Worm (Caenorhabditis elegans) whole organism, young adult: ENCODE measurements around the gene smrc-1.

ENCODE experiments used
- B0019.2 ChIP-seq: fragments of 200-800 bp; sonication (Bioruptor generic); conservative IDR thresholded peaks from 2 replicates; pipeline ENCODE4 v1.3.6; 2022; ENCODE audit warnings: missing genetic modification reagents, missing genetic modification characterization, missing compliant biosample characterization
- B0261.1 ChIP-seq: sonication (generic microtip); optimal IDR thresholded peaks from 2 replicates; lab custom pipeline; 2016; ENCODE audit warnings: mild to moderate bottlenecking, missing genetic modification characterization, moderate library complexity, missing compliant biosample characterization
- B0336.3 ChIP-seq: fragments of 200-800 bp; sonication (Bioruptor generic); IDR thresholded peaks from 2 replicates; pipeline ENCODE4 v1.3.6; 2022; ENCODE audit warnings: missing genetic modification characterization, missing compliant biosample characterization
- F57C9.4 ChIP-seq: sonication (generic microtip); optimal IDR thresholded peaks from 2 replicates; lab custom pipeline; 2017; ENCODE audit warnings: mild to moderate bottlenecking, missing genetic modification characterization, missing compliant biosample characterization
- T07F8.4 ChIP-seq: sonication (generic microtip); optimal IDR thresholded peaks from 2 replicates; lab custom pipeline; 2016; ENCODE audit warnings: mild to moderate bottlenecking, missing genetic modification characterization, moderate library complexity, missing compliant biosample characterization
- T26A5.8 ChIP-seq: sonication (generic microtip); optimal IDR thresholded peaks from 2 replicates; lab custom pipeline; 2016; ENCODE audit warnings: missing genetic modification characterization, missing compliant biosample characterization
- Y53F4B.3 ChIP-seq: fragments of 200-800 bp; sonication (Bioruptor generic); IDR thresholded peaks from 2 replicates; pipeline ENCODE4 v1.3.6; 2022; ENCODE audit warnings: missing genetic modification reagents, missing genetic modification characterization, missing compliant biosample characterization
- Y56A3A.18 ChIP-seq: fragments of 200-800 bp; sonication (Bioruptor generic); IDR thresholded peaks from 2 replicates; pipeline ENCODE4 v1.3.6; 2022; ENCODE audit warnings: missing genetic modification reagents, missing genetic modification characterization, missing compliant biosample characterization
- Y79H2A.3 ChIP-seq: fragments of 200-800 bp; sonication (Bioruptor generic); conservative IDR thresholded peaks from 2 replicates; pipeline ENCODE4 v1.3.6; 2022; ENCODE audit warnings: missing genetic modification reagents, missing genetic modification characterization, missing compliant biosample characterization
- ZK185.1 ChIP-seq: sonication (generic microtip); optimal IDR thresholded peaks from 2 replicates; lab custom pipeline; 2016; ENCODE audit warnings: mild to moderate bottlenecking, missing genetic modification characterization, missing compliant biosample characterization; ENCODE audit not compliant: poor library complexity, severe bottlenecking
- akir-1 ChIP-seq: fragments of 200-800 bp; sonication (Bioruptor generic); optimal IDR thresholded peaks from 2 replicates; lab custom pipeline; 2018; ENCODE audit warnings: mild to moderate bottlenecking, missing genetic modification characterization, moderate library complexity, missing compliant biosample characterization
- ama-1 ChIP-seq, 3 experiments: fragments of 150-350 bp in 1 of 3; sonication (generic microtip) in 2 of 3; optimal IDR thresholded peaks; 2 replicates each; lab custom pipeline; 2014 to 2018; ENCODE audit warnings: missing biosample characterization in 2 of 3, missing genetic modification characterization in 2 of 3, missing genetic modification reagents in 2 of 3
- aptf-3 ChIP-seq: fragments of 200-800 bp; sonication (Bioruptor generic); IDR thresholded peaks from 2 replicates; pipeline ENCODE4 v1.3.6; 2022; ENCODE audit warnings: missing genetic modification characterization, missing compliant biosample characterization
- athp-1 ChIP-seq: sonication (generic microtip); optimal IDR thresholded peaks from 2 replicates; lab custom pipeline; 2017; ENCODE audit warnings: mild to moderate bottlenecking, missing genetic modification characterization, missing compliant biosample characterization
- attf-3 ChIP-seq: fragments of 200-800 bp; sonication (Bioruptor generic); conservative IDR thresholded peaks from 2 replicates; pipeline ENCODE4 v1.3.6; 2022; ENCODE audit warnings: missing genetic modification reagents, missing genetic modification characterization, missing compliant biosample characterization
- attf-5 ChIP-seq: fragments of 200-800 bp; sonication (Bioruptor generic); optimal IDR thresholded peaks from 2 replicates; lab custom pipeline; 2018; ENCODE audit warnings: mild to moderate bottlenecking, missing genetic modification characterization, missing compliant biosample characterization
- attf-6 ChIP-seq: fragments of 200-800 bp; sonication (Bioruptor generic); IDR thresholded peaks from 2 replicates; pipeline ENCODE4 v1.3.6; 2022; ENCODE audit warnings: missing genetic modification reagents, missing genetic modification characterization, missing compliant biosample characterization
- cebp-1 ChIP-seq, 2 experiments: fragments of 200-800 bp in 1 of 2; sonication (Bioruptor generic) in 1 of 2; sonication (generic microtip) in 1 of 2; IDR thresholded peaks in 1 of 2; optimal IDR thresholded peaks in 1 of 2; 2 replicates each; pipeline versions ENCODE4 v1.3.6 to Lab custom; 2017 to 2022; ENCODE audit warnings: missing compliant biosample characterization in 2 of 2, missing genetic modification characterization in 2 of 2, mild to moderate bottlenecking in 1 of 2, missing genetic modification reagents in 1 of 2, moderate library complexity in 1 of 2
- ceh-27 ChIP-seq: fragments of 200-800 bp; sonication (Bioruptor generic); optimal IDR thresholded peaks from 2 replicates; lab custom pipeline; 2018; ENCODE audit warnings: mild to moderate bottlenecking, missing genetic modification characterization, moderate library complexity, missing compliant biosample characterization
- ceh-79 ChIP-seq: sonication (generic microtip); optimal IDR thresholded peaks from 2 replicates; lab custom pipeline; 2017; ENCODE audit warnings: mild to moderate bottlenecking, missing genetic modification characterization, missing compliant biosample characterization
- dpff-1 ChIP-seq: sonication (generic microtip); optimal IDR thresholded peaks from 2 replicates; lab custom pipeline; 2017; ENCODE audit warnings: mild to moderate bottlenecking, missing genetic modification characterization, missing compliant biosample characterization
- dpl-1 ChIP-seq: fragments of 150-350 bp; optimal IDR thresholded peaks from 2 replicates; lab custom pipeline; 2014; ENCODE audit warnings: missing biosample characterization, missing genetic modification reagents, missing genetic modification characterization
- ets-4 ChIP-seq: fragments of 200-800 bp; sonication (Bioruptor generic); optimal IDR thresholded peaks from 2 replicates; lab custom pipeline; 2018; ENCODE audit warnings: mild to moderate bottlenecking, missing genetic modification characterization, missing compliant biosample characterization
- him-1 ChIP-seq: sonication (generic microtip); optimal IDR thresholded peaks from 2 replicates; lab custom pipeline; 2016; ENCODE audit warnings: missing genotype, missing genetic modification reagents, missing genetic modification characterization, missing compliant biosample characterization
- hlh-12 ChIP-seq: sonication (generic microtip); optimal IDR thresholded peaks from 2 replicates; lab custom pipeline; 2016; ENCODE audit warnings: missing genetic modification characterization, missing compliant biosample characterization
- hsf-1 ChIP-seq: fragments of 200-800 bp; sonication (Bioruptor generic); IDR thresholded peaks from 2 replicates; pipeline ENCODE4 v1.3.6; 2022; ENCODE audit warnings: missing genetic modification reagents, missing genetic modification characterization, missing compliant biosample characterization
- let-607 ChIP-seq, 2 experiments: fragments of 200-800 bp in 1 of 2; sonication (Bioruptor generic) in 1 of 2; sonication (generic microtip) in 1 of 2; optimal IDR thresholded peaks; 2 replicates each; lab custom pipeline; 2016 to 2018; ENCODE audit warnings: mild to moderate bottlenecking in 2 of 2, missing compliant biosample characterization in 2 of 2, missing genetic modification characterization in 2 of 2, moderate library complexity in 2 of 2, missing genotype in 1 of 2
- lin-40 ChIP-seq: sonication (generic microtip); optimal IDR thresholded peaks from 2 replicates; lab custom pipeline; 2016; ENCODE audit warnings: missing genetic modification characterization, mild to moderate bottlenecking, missing compliant biosample characterization, missing genotype, missing genetic modification reagents
- lir-1 ChIP-seq: fragments of 200-800 bp; sonication (Bioruptor generic); conservative IDR thresholded peaks from 2 replicates; pipeline ENCODE4 v1.3.6; 2022; ENCODE audit warnings: missing genetic modification reagents, missing genetic modification characterization, missing compliant biosample characterization
- madf-8 ChIP-seq: fragments of 200-800 bp; sonication (Bioruptor generic); conservative IDR thresholded peaks from 2 replicates; pipeline ENCODE4 v1.3.6; 2022; ENCODE audit warnings: missing genetic modification reagents, missing genetic modification characterization, missing compliant biosample characterization
- nfya-2 ChIP-seq: fragments of 200-800 bp; sonication (Bioruptor generic); IDR thresholded peaks from 2 replicates; pipeline ENCODE4 v1.3.6; 2022; ENCODE audit warnings: missing genetic modification reagents, missing genetic modification characterization, missing compliant biosample characterization
- nfyb-1 ChIP-seq: fragments of 200-800 bp; sonication (Bioruptor generic); IDR thresholded peaks from 2 replicates; pipeline ENCODE4 v1.3.6; 2022; ENCODE audit warnings: missing genetic modification reagents, missing genetic modification characterization, missing compliant biosample characterization
- nhr-179 ChIP-seq: sonication (generic microtip); optimal IDR thresholded peaks from 2 replicates; lab custom pipeline; 2016; ENCODE audit warnings: mild to moderate bottlenecking, missing genetic modification characterization, missing compliant biosample characterization
- nhr-27 ChIP-seq: fragments of 200-800 bp; sonication (Bioruptor generic); optimal IDR thresholded peaks from 2 replicates; lab custom pipeline; 2018; ENCODE audit warnings: mild to moderate bottlenecking, missing genetic modification characterization, moderate library complexity, missing compliant biosample characterization
- nhr-90 ChIP-seq: sonication (generic microtip); optimal IDR thresholded peaks from 2 replicates; lab custom pipeline; 2016; ENCODE audit warnings: missing genotype, mild to moderate bottlenecking, missing genetic modification characterization, missing compliant biosample characterization
- pbrm-1 ChIP-seq: fragments of 200-800 bp; sonication (Bioruptor generic); IDR thresholded peaks from 2 replicates; pipeline ENCODE4 v1.3.6; 2022; ENCODE audit warnings: missing genetic modification reagents, missing genetic modification characterization, missing compliant biosample characterization
- rec-8 ChIP-seq, 2 experiments: sonication (generic microtip); optimal IDR thresholded peaks; 2 replicates each; lab custom pipeline; 2016; ENCODE audit warnings: mild to moderate bottlenecking in 2 of 2, missing genetic modification characterization in 2 of 2, missing genetic modification reagents in 2 of 2, missing genotype in 2 of 2, missing biosample characterization in 1 of 2, missing compliant biosample characterization in 1 of 2, moderate library complexity in 1 of 2
- repo-1 ChIP-seq: sonication (generic microtip); optimal IDR thresholded peaks from 2 replicates; lab custom pipeline; 2017; ENCODE audit warnings: mild to moderate bottlenecking, missing genetic modification characterization, missing compliant biosample characterization
- sea-2 ChIP-seq: fragments of 200-800 bp; sonication (Bioruptor generic); IDR thresholded peaks from 2 replicates; pipeline ENCODE4 v1.3.6; 2022; ENCODE audit warnings: missing genetic modification characterization, missing compliant biosample characterization
- snpc-1.1 ChIP-seq: sonication (generic microtip); optimal IDR thresholded peaks from 2 replicates; lab custom pipeline; 2017; ENCODE audit warnings: missing genetic modification characterization, mild to moderate bottlenecking, missing compliant biosample characterization, antibody characterized with exemption, moderate library complexity, missing genotype, missing genetic modification reagents; ENCODE audit not compliant: insufficient read depth
- snpc-1.3 ChIP-seq: sonication (generic microtip); optimal IDR thresholded peaks from 2 replicates; lab custom pipeline; 2017; ENCODE audit warnings: missing genetic modification characterization, mild to moderate bottlenecking, missing compliant biosample characterization, antibody characterized with exemption, moderate library complexity, missing genotype, missing genetic modification reagents; ENCODE audit not compliant: insufficient read depth
- somi-1 ChIP-seq: fragments of 200-800 bp; sonication (Bioruptor generic); optimal IDR thresholded peaks from 2 replicates; lab custom pipeline; 2018; ENCODE audit warnings: mild to moderate bottlenecking, missing genetic modification characterization, missing compliant biosample characterization
- tbp1 ChIP-seq: fragments of 200-800 bp; sonication (Bioruptor generic); optimal IDR thresholded peaks from 2 replicates; lab custom pipeline; 2018; ENCODE audit warnings: mild to moderate bottlenecking, missing genetic modification characterization, missing compliant biosample characterization
- tbx-9 ChIP-seq: sonication (generic microtip); optimal IDR thresholded peaks from 2 replicates; lab custom pipeline; 2016; ENCODE audit warnings: borderline replicate concordance, missing genetic modification characterization, inconsistent platforms, missing compliant biosample characterization
- unc-130 ChIP-seq: sonication (generic microtip); optimal IDR thresholded peaks from 2 replicates; lab custom pipeline; 2016; ENCODE audit warnings: missing genetic modification reagents, missing genetic modification characterization, missing compliant biosample characterization
- xnd-1 ChIP-seq: sonication (generic microtip); optimal IDR thresholded peaks from 2 replicates; lab custom pipeline; 2016; ENCODE audit warnings: missing genotype, missing genetic modification reagents, missing genetic modification characterization, missing compliant biosample characterization
- ztf-26 ChIP-seq: sonication (generic microtip); optimal IDR thresholded peaks from 2 replicates; lab custom pipeline; 2017; ENCODE audit warnings: missing genetic modification characterization, missing compliant biosample characterization

The smrc-1 gene

ce11 chrIII:6431766-6432228 is 41.1 kb downstream of the smrc-1 start, which contains the start of the genes mrps-17 and txdc-9 (continued):
- no peak for TF ChIP-seq attf-3 (GFP tag; lab: Robert Waterston, UW)
- 0 out of 2 replicates have a peak, but pooled peaks have one; percentile 39 for TF ChIP-seq B0019.2 (GFP tag; lab: Robert Waterston, UW)
- TF ChIP-seq somi-1 (GFP tag; lab: Kevin White, UChicago): no peak
- no peak for TF ChIP-seq athp-1 (tag; lab: Kevin White, UChicago)
- TF ChIP-seq rec-8 (tag; optimal IDR thresholded peaks at IDR 0.05; lab: Kevin White, UChicago): no peak
- no peak for TF ChIP-seq nfya-2 (GFP tag; lab: Robert Waterston, UW)
- no peak for TF ChIP-seq B0336.3 (GFP tag; lab: Robert Waterston, UW)
- peak; percentile 5 for TF ChIP-seq ZK185.1 (tag; lab: Kevin White, UChicago)
- no peak for TF ChIP-seq unc-130 (GFP tag; lab: Kevin White, UChicago)
- TF ChIP-seq Y53F4B.3: no peak
- TF ChIP-seq snpc-1.3 (tag; lab: Kevin White, UChicago): peak; percentile 70
- no peak for TF ChIP-seq tbx-9 (tag; lab: Kevin White, UChicago)
- TF ChIP-seq ama-1 (optimal IDR thresholded peaks at IDR 0.05; lab: Kevin White, UChicago): no peak
- peak in 1 of 2 experiments; percentile 13 for TF ChIP-seq ama-1 (GFP tag; optimal IDR thresholded peaks at IDR 0.05; lab: Kevin White, UChicago)
- TF ChIP-seq ets-4 (GFP tag; lab: Kevin White, UChicago): no peak
- TF ChIP-seq lir-1: no peak
- TF ChIP-seq nhr-27 (tag; lab: Kevin White, UChicago): no peak
- peak; percentile 33 for TF ChIP-seq lin-40 (tag; lab: Kevin White, UChicago)
- TF ChIP-seq sea-2 (GFP tag; lab: Robert Waterston, UW): no peak
- TF ChIP-seq repo-1 (tag; lab: Kevin White, UChicago): no peak
- peak; percentile 53 for TF ChIP-seq tbp1 (GFP tag; lab: Kevin White, UChicago)
- TF ChIP-seq ceh-79 (tag; lab: Kevin White, UChicago): no peak
- no peak for TF ChIP-seq F57C9.4 (tag; lab: Kevin White, UChicago)
- no peak for TF ChIP-seq nhr-90
- no peak for TF ChIP-seq nhr-179 (tag; lab: Kevin White, UChicago)
- no peak for TF ChIP-seq madf-8 (GFP tag; lab: Robert Waterston, UW)
- 0 out of 2 replicates have a peak, but pooled peaks have one; percentile 27 for TF ChIP-seq hsf-1 (GFP tag; lab: Robert Waterston, UW)
- TF ChIP-seq snpc-1.1 (tag; lab: Kevin White, UChicago): peak; percentile 27
- no peak for TF ChIP-seq him-1
- TF ChIP-seq akir-1: no peak
- peak; percentile 71 for TF ChIP-seq attf-5 (GFP tag; lab: Kevin White, UChicago)
- no peak for TF ChIP-seq T07F8.4
- TF ChIP-seq ceh-27 (GFP tag; lab: Kevin White, UChicago): peak; percentile 55
- TF ChIP-seq dpff-1 (tag; lab: Kevin White, UChicago): no peak
- no peak for TF ChIP-seq nfyb-1 (GFP tag; lab: Robert Waterston, UW)
- TF ChIP-seq T26A5.8 (tag; lab: Kevin White, UChicago): no peak
- no peak for TF ChIP-seq B0261.1
- TF ChIP-seq let-607 (tag; optimal IDR thresholded peaks at IDR 0.05; lab: Kevin White, UChicago): peak in 1 of 2 experiments; percentile 35
- TF ChIP-seq cebp-1 (GFP tag; IDR thresholded peaks at IDR 0.05; lab: Robert Waterston, UW): no peak
- TF ChIP-seq cebp-1 (tag; optimal IDR thresholded peaks at IDR 0.05; lab: Kevin White, UChicago): peak; percentile 48
- no peak for TF ChIP-seq attf-6 (GFP tag; lab: Robert Waterston, UW)
- TF ChIP-seq xnd-1: no peak
- TF ChIP-seq Y56A3A.18 (GFP tag; lab: Robert Waterston, UW): no peak
- no peak for TF ChIP-seq hlh-12 (tag; lab: Kevin White, UChicago)
- TF ChIP-seq aptf-3 (GFP tag; lab: Robert Waterston, UW): no peak
- no peak for TF ChIP-seq pbrm-1 (GFP tag; lab: Robert Waterston, UW)
- no peak for TF ChIP-seq ztf-26 (tag; lab: Kevin White, UChicago)
- TF ChIP-seq Y79H2A.3 (GFP tag; lab: Robert Waterston, UW): no peak
- peak; percentile 36 for TF ChIP-seq dpl-1 (GFP tag; lab: Kevin White, UChicago)
